Fruit fly (Drosophila melanogaster): ENCODE data around the gene Efa6.
A peak's percentile ranks its signal among the peaks of the same experiment; 100 is the strongest.

The Efa6 gene

DNA sequence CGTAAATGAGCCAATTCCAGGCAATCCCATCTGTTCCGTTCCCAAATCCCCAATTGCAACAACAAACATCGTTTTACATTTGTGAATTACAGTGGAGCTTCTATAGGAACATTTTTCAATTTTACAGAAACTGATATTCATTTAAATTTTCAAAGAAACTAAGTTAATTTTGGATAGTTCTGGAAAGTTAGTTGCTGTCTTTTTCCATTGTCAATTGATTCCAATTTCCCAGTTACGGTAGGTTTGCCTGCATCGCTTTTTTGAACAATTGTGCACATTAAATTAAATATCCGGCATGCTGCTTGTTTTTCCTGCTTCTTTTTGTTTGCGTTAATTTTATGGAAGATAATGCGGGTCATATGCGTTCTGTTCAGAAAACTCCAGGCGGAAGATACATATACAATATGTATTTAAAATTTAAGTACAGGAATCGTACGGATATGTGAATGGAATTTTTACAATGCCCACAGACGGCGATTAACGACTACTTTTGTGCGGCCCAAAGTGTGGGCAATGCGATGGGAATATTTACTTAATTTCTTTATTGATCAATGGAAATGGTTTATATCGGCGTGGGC, 40.5 kb downstream of the Efa6 start (continued):
- TF ChIP-seq Fer3 (tag; optimal IDR thresholded peaks at IDR 0.05) = peak; percentile 25
- no peak for TF ChIP-seq nerfin-1 (tag; optimal IDR thresholded peaks at IDR 0.05)
- no peak for TF ChIP-seq gcm2 (GFP tag; optimal IDR thresholded peaks at IDR 0.05)
- no peak for TF ChIP-seq dm (GFP tag; optimal IDR thresholded peaks at IDR 0.05)
- no peak for TF ChIP-seq CG3407 (GFP tag; optimal IDR thresholded peaks at IDR 0.05)
- peak; percentile 54 for TF ChIP-seq CoRest (tag; optimal IDR thresholded peaks at IDR 0.05)
- TF ChIP-seq CG9215 (GFP tag; IDR thresholded peaks at IDR 0.05) = no peak
- TF ChIP-seq CG6854 (GFP tag; optimal IDR thresholded peaks at IDR 0.05) = no peak
- no peak for TF ChIP-seq eyg (GFP tag; optimal IDR thresholded peaks at IDR 0.05)
- no peak for TF ChIP-seq CG10959 (GFP tag; IDR thresholded peaks at IDR 0.05)
- TF ChIP-seq Sox100B (GFP tag; optimal IDR thresholded peaks at IDR 0.05) = no peak
- no peak for TF ChIP-seq wdn (GFP tag; IDR thresholded peaks at IDR 0.05)
- no peak for TF ChIP-seq CG9727 (GFP tag; optimal IDR thresholded peaks at IDR 0.05)
- TF ChIP-seq Blimp-1 (GFP tag; optimal IDR thresholded peaks at IDR 0.05) = no peak
- TF ChIP-seq CG2889 (GFP tag; IDR thresholded peaks at IDR 0.05) = 0 out of 3 replicates have a peak, but pooled peaks have one; percentile 38
- TF ChIP-seq CG15514 (GFP tag; optimal IDR thresholded peaks at IDR 0.05) = no peak
- TF ChIP-seq Kr (GFP tag; optimal IDR thresholded peaks at IDR 0.05) = no peak
- TF ChIP-seq Ets65A (GFP tag) = no peak
- peak; percentile 1 for TF ChIP-seq CG4707 (GFP tag; optimal IDR thresholded peaks at IDR 0.05)
- TF ChIP-seq CG8089 (GFP tag; optimal IDR thresholded peaks at IDR 0.05) = no peak
- TF ChIP-seq sug (tag; optimal IDR thresholded peaks at IDR 0.05) = peak; percentile 17
- TF ChIP-seq esg (GFP tag; conservative IDR thresholded peaks at IDR 0.05) = peak; percentile 53
- no peak for TF ChIP-seq CG7271 (tag; optimal IDR thresholded peaks at IDR 0.05)
- TF ChIP-seq stwl (tag; optimal IDR thresholded peaks at IDR 0.05) = no peak
- TF ChIP-seq CG31388 (GFP tag; optimal IDR thresholded peaks at IDR 0.05) = no peak
- no peak for TF ChIP-seq CG7963 (GFP tag; IDR thresholded peaks at IDR 0.05; ENCODE audit: partially characterized antibody)
- no peak for TF ChIP-seq Spps (tag; optimal IDR thresholded peaks at IDR 0.05)
- TF ChIP-seq ase (GFP tag; IDR thresholded peaks at IDR 0.05) = no peak
- peak; percentile 44 for TF ChIP-seq Xbp1 (GFP tag; optimal IDR thresholded peaks at IDR 0.05)
- TF ChIP-seq CG8765 (GFP tag; IDR thresholded peaks at IDR 0.05) = no peak
- TF ChIP-seq CG5245 (GFP tag; optimal IDR thresholded peaks at IDR 0.05) = no peak
- TF ChIP-seq PHDP (tag; optimal IDR thresholded peaks at IDR 0.05) = peak; percentile 34
- TF ChIP-seq rib (GFP tag; IDR thresholded peaks at IDR 0.05) = no peak
- TF ChIP-seq twi (tag; optimal IDR thresholded peaks at IDR 0.05) = no peak
- TF ChIP-seq inv (GFP tag; IDR thresholded peaks at IDR 0.05; ENCODE audit: partially characterized antibody) = no peak
- no peak for TF ChIP-seq CG3065 (GFP tag; optimal IDR thresholded peaks at IDR 0.05)
- no peak for TF ChIP-seq Nf-YA (GFP tag; IDR thresholded peaks at IDR 0.05)
- TF ChIP-seq CG3281 (GFP tag; optimal IDR thresholded peaks at IDR 0.05) = no peak
- TF ChIP-seq CG6813 (GFP tag; optimal IDR thresholded peaks at IDR 0.05) = no peak
- no peak for TF ChIP-seq ssp (GFP tag; IDR thresholded peaks at IDR 0.05)
- TF ChIP-seq kni (GFP tag; optimal IDR thresholded peaks at IDR 0.05) = no peak
- no peak for TF ChIP-seq C15 (GFP tag; IDR thresholded peaks at IDR 0.05)
- no peak for TF ChIP-seq crp (GFP tag; optimal IDR thresholded peaks at IDR 0.05)
- TF ChIP-seq grn (GFP tag; optimal IDR thresholded peaks at IDR 0.05) = no peak
- TF ChIP-seq Neu2 (GFP tag; optimal IDR thresholded peaks at IDR 0.05; ENCODE audit: borderline replicate concordance) = no peak
- no peak for TF ChIP-seq exex (tag; optimal IDR thresholded peaks at IDR 0.05)
- no peak for TF ChIP-seq pan (optimal IDR thresholded peaks at IDR 0.05)
- TF ChIP-seq pan (GFP tag; optimal IDR thresholded peaks at IDR 0.05 in 1 of 2, IDR thresholded peaks at IDR 0.05 in 1 of 2) = peak in 1 of 2 experiments; percentile 41
- peak; percentile 87 for TF ChIP-seq grau (tag; optimal IDR thresholded peaks at IDR 0.05)
- TF ChIP-seq CG13894 (tag; optimal IDR thresholded peaks at IDR 0.05) = no peak
- TF ChIP-seq stc (GFP tag; IDR thresholded peaks at IDR 0.05) = no peak
